Worm (Caenorhabditis elegans) whole organism, late embryonic: ENCODE measurements around the gene M28.10.

Source experiments
- F13H6.1 ChIP-seq: sonication (generic microtip); optimal IDR thresholded peaks from 2 replicates; lab custom pipeline; 2016; ENCODE audit warnings: missing genetic modification characterization, missing compliant biosample characterization
- K09A11.1 ChIP-seq: sonication (generic microtip); optimal IDR thresholded peaks from 2 replicates; lab custom pipeline; 2017; ENCODE audit warnings: antibody characterized with exemption, mild to moderate bottlenecking, missing genetic modification characterization, missing compliant biosample characterization; ENCODE audit not compliant: insufficient read depth
- T23F11.4 ChIP-seq: fragments of 200-800 bp; sonication (Bioruptor generic); optimal IDR thresholded peaks from 2 replicates; lab custom pipeline; 2018; ENCODE audit warnings: mild to moderate bottlenecking, missing genetic modification characterization, missing compliant biosample characterization
- ahr-1 ChIP-seq: sonication (generic microtip); optimal IDR thresholded peaks from 2 replicates; lab custom pipeline; 2016; ENCODE audit warnings: missing genetic modification characterization, missing compliant biosample characterization
- ceh-18 ChIP-seq: sonication (generic microtip); optimal IDR thresholded peaks from 2 replicates; lab custom pipeline; 2016; ENCODE audit warnings: missing genetic modification characterization, missing compliant biosample characterization
- ceh-2 ChIP-seq: sonication (generic microtip); optimal IDR thresholded peaks from 2 replicates; lab custom pipeline; 2016; ENCODE audit warnings: missing genotype, missing genetic modification characterization, missing compliant biosample characterization
- ceh-22 ChIP-seq: sonication (generic microtip); optimal IDR thresholded peaks from 2 replicates; lab custom pipeline; 2017; ENCODE audit warnings: missing biosample characterization, missing genetic modification characterization
- ceh-31 ChIP-seq: sonication (generic microtip); optimal IDR thresholded peaks from 2 replicates; lab custom pipeline; 2016; ENCODE audit warnings: missing genetic modification characterization, missing compliant biosample characterization
- ceh-34 ChIP-seq: sonication (generic microtip); optimal IDR thresholded peaks from 2 replicates; lab custom pipeline; 2016; ENCODE audit warnings: mild to moderate bottlenecking, missing genetic modification characterization, missing compliant biosample characterization
- ceh-45 ChIP-seq: fragments of 200-800 bp; sonication (Bioruptor generic); IDR thresholded peaks from 2 replicates; pipeline ENCODE4 v1.3.6; 2022; ENCODE audit warnings: missing genetic modification reagents, missing genetic modification characterization, missing compliant biosample characterization
- ceh-48 ChIP-seq: sonication (generic microtip); optimal IDR thresholded peaks from 2 replicates; lab custom pipeline; 2016; ENCODE audit warnings: missing genetic modification characterization, inconsistent platforms, missing compliant biosample characterization
- ceh-6 ChIP-seq: fragments of 200-800 bp; sonication (Bioruptor generic); optimal IDR thresholded peaks from 2 replicates; lab custom pipeline; 2018; ENCODE audit warnings: mild to moderate bottlenecking, missing genetic modification characterization, missing compliant biosample characterization
- che-1 ChIP-seq: sonication (generic microtip); optimal IDR thresholded peaks from 2 replicates; lab custom pipeline; 2016; ENCODE audit warnings: mild to moderate bottlenecking, missing genetic modification characterization, missing compliant biosample characterization
- dve-1 ChIP-seq: sonication (generic microtip); optimal IDR thresholded peaks from 2 replicates; lab custom pipeline; 2017; ENCODE audit warnings: antibody characterized with exemption, mild to moderate bottlenecking, missing genetic modification characterization, missing compliant biosample characterization
- elt-2 ChIP-seq: sonication (generic microtip); optimal IDR thresholded peaks from 2 replicates; lab custom pipeline; 2016; ENCODE audit warnings: missing genetic modification reagents, missing genetic modification characterization, missing compliant biosample characterization
- elt-4 ChIP-seq: sonication (generic microtip); optimal IDR thresholded peaks from 2 replicates; lab custom pipeline; 2016; ENCODE audit warnings: missing genetic modification characterization, missing compliant biosample characterization
- ets-4 ChIP-seq: sonication (generic microtip); optimal IDR thresholded peaks from 2 replicates; lab custom pipeline; 2016; ENCODE audit warnings: missing genetic modification characterization, missing compliant biosample characterization
- fkh-6 ChIP-seq: sonication (generic microtip); optimal IDR thresholded peaks from 2 replicates; lab custom pipeline; 2016; ENCODE audit warnings: missing genetic modification characterization, missing compliant biosample characterization
- gmeb-2 ChIP-seq: sonication (generic microtip); optimal IDR thresholded peaks from 2 replicates; lab custom pipeline; 2016; ENCODE audit warnings: missing genetic modification characterization, inconsistent platforms, missing compliant biosample characterization
- hlh-13 ChIP-seq: fragments of 200-800 bp; sonication (Bioruptor generic); optimal IDR thresholded peaks from 2 replicates; lab custom pipeline; 2018; ENCODE audit warnings: mild to moderate bottlenecking, missing genetic modification characterization, missing compliant biosample characterization
- hlh-30 ChIP-seq: sonication (generic microtip); optimal IDR thresholded peaks from 2 replicates; lab custom pipeline; 2017; ENCODE audit warnings: antibody characterized with exemption, missing genetic modification characterization, missing compliant biosample characterization; ENCODE audit not compliant: insufficient read depth
- hlh-6 ChIP-seq: sonication (generic microtip); optimal IDR thresholded peaks from 2 replicates; lab custom pipeline; 2016; ENCODE audit warnings: missing genotype, missing genetic modification characterization, missing compliant biosample characterization
- lim-6 ChIP-seq: sonication (generic microtip); optimal IDR thresholded peaks from 2 replicates; lab custom pipeline; 2016; ENCODE audit warnings: missing genetic modification characterization, missing compliant biosample characterization
- nfya-1 ChIP-seq: sonication (generic microtip); optimal IDR thresholded peaks from 2 replicates; lab custom pipeline; 2017; ENCODE audit warnings: missing genetic modification characterization, mild to moderate bottlenecking, missing compliant biosample characterization, antibody characterized with exemption, moderate library complexity
- nhr-11 ChIP-seq: fragments of 150-350 bp; optimal IDR thresholded peaks from 2 replicates; lab custom pipeline; 2014; ENCODE audit warnings: missing biosample characterization, missing genetic modification characterization
- nhr-232 ChIP-seq: sonication (generic microtip); optimal IDR thresholded peaks from 2 replicates; lab custom pipeline; 2016; ENCODE audit warnings: missing genetic modification characterization, missing compliant biosample characterization
- pat-9 ChIP-seq: fragments of 200-800 bp; sonication (Bioruptor generic); optimal IDR thresholded peaks from 2 replicates; lab custom pipeline; 2018; ENCODE audit warnings: mild to moderate bottlenecking, missing genetic modification characterization, moderate library complexity, missing compliant biosample characterization
- pax-1 ChIP-seq: fragments of 150-350 bp; optimal IDR thresholded peaks from 2 replicates; lab custom pipeline; 2014; ENCODE audit warnings: missing biosample characterization, missing genetic modification characterization
- pha-4 ChIP-seq: fragments of 150-350 bp; optimal IDR thresholded peaks from 2 replicates; lab custom pipeline; 2018; ENCODE audit warnings: missing biosample characterization, missing genetic modification reagents, missing genetic modification characterization
- pqm-1 ChIP-seq: sonication (generic microtip); optimal IDR thresholded peaks from 2 replicates; lab custom pipeline; 2016; ENCODE audit warnings: missing genetic modification characterization, missing compliant biosample characterization
- pros-1 ChIP-seq: fragments of 150-350 bp; optimal IDR thresholded peaks from 2 replicates; lab custom pipeline; 2014; ENCODE audit warnings: missing biosample characterization, missing genetic modification reagents, missing genetic modification characterization
- ref-2 ChIP-seq: sonication (generic microtip); optimal IDR thresholded peaks from 2 replicates; lab custom pipeline; 2016; ENCODE audit warnings: missing genetic modification characterization, missing compliant biosample characterization
- sdc-2 ChIP-seq: sonication (generic microtip); optimal IDR thresholded peaks from 2 replicates; lab custom pipeline; 2016; ENCODE audit warnings: missing genotype, missing genetic modification characterization, missing compliant biosample characterization
- sox-2 ChIP-seq: fragments of 200-800 bp; sonication (Bioruptor generic); IDR thresholded peaks from 2 replicates; pipeline ENCODE4 v1.3.6; 2022; ENCODE audit warnings: missing genetic modification reagents, missing genetic modification characterization, missing compliant biosample characterization
- sox-4 ChIP-seq: sonication (generic microtip); optimal IDR thresholded peaks from 2 replicates; lab custom pipeline; 2017; ENCODE audit warnings: mild to moderate bottlenecking, missing genetic modification characterization, inconsistent platforms, missing compliant biosample characterization
- syd-9 ChIP-seq: sonication (generic microtip); optimal IDR thresholded peaks from 2 replicates; lab custom pipeline; 2016; ENCODE audit warnings: mild to moderate bottlenecking, missing genetic modification characterization, moderate library complexity, missing compliant biosample characterization
- tbx-2 ChIP-seq: sonication (generic microtip); optimal IDR thresholded peaks from 2 replicates; lab custom pipeline; 2016; ENCODE audit warnings: missing genetic modification characterization, missing compliant biosample characterization
- tbx-7 ChIP-seq: sonication (generic microtip); optimal IDR thresholded peaks from 2 replicates; lab custom pipeline; 2016; ENCODE audit warnings: missing genotype, missing genetic modification characterization, missing compliant biosample characterization
- ttx-3 ChIP-seq: sonication (generic microtip); optimal IDR thresholded peaks from 2 replicates; lab custom pipeline; 2016; ENCODE audit warnings: missing genetic modification reagents, missing genetic modification characterization, missing compliant biosample characterization
- unc-3 ChIP-seq, 2 experiments: fragments of 200-800 bp in 1 of 2; sonication (Bioruptor generic) in 1 of 2; sonication (generic microtip) in 1 of 2; conservative IDR thresholded peaks in 1 of 2; optimal IDR thresholded peaks in 1 of 2; 2 replicates each; pipeline versions ENCODE4 v1.3.6 to Lab custom; 2016 to 2022; ENCODE audit warnings: missing compliant biosample characterization in 2 of 2, missing genetic modification characterization in 2 of 2, missing genetic modification reagents in 1 of 2
- unc-42 ChIP-seq: sonication (generic microtip); optimal IDR thresholded peaks from 2 replicates; lab custom pipeline; 2016; ENCODE audit warnings: missing genotype, missing genetic modification characterization, missing compliant biosample characterization

The M28.10 gene

ce11 chrII:10621965-10622364, 25.4 kb upstream of the M28.10 start, which contains the start of gene cutl-9 (continued):
- TF ChIP-seq ceh-45, result no peak

ce11 chrII:10627086-10627485, 20.2 kb upstream of the M28.10 start:
- TF ChIP-seq ceh-6 (GFP tag; lab: Kevin White, UChicago) (no peak), syd-9 (tag; lab: Kevin White, UChicago) (no peak), elt-2 (tag; lab: Kevin White, UChicago) (peak; percentile 37), nhr-11 (no peak)

- TF ChIP-seq sox-2 (GFP tag; lab: Robert Waterston, UW) (no peak), unc-3 (GFP tag; conservative IDR thresholded peaks at IDR 0.05; lab: Robert Waterston, UW) (no peak), unc-3 (tag; optimal IDR thresholded peaks at IDR 0.05; lab: Kevin White, UChicago) (no peak), nhr-11 (no peak), ahr-1 (tag; lab: Kevin White, UChicago) (no peak), ref-2 (no peak), hlh-30 (tag; lab: Kevin White, UChicago) (no peak), nhr-232 (tag; lab: Kevin White, UChicago) (no peak), ceh-34 (tag; lab: Kevin White, UChicago) (no peak), sdc-2 (tag; lab: Kevin White, UChicago) (no peak), syd-9 (tag; lab: Kevin White, UChicago) (no peak), gmeb-2 (no peak), pat-9 (tag; lab: Kevin White, UChicago) (no peak), ets-4 (no peak), nfya-1 (tag; lab: Kevin White, UChicago) (no peak), unc-42 (tag; lab: Kevin White, UChicago) (no peak), ceh-18 (tag; lab: Kevin White, UChicago) (no peak)
These were observed 19.4 kb upstream of the M28.10 start, which contains the start of gene M28.8 for ce11 chrII:10627963-10628362. Gene M28.8, plus strand, starts transcription at chrII:10628263.

- TF ChIP-seq pha-4 (tag; lab: Kevin White, UChicago), result no peak
- TF ChIP-seq sdc-2 (tag; lab: Kevin White, UChicago), result no peak
- no peak for TF ChIP-seq pqm-1 (tag; lab: Kevin White, UChicago)
- TF ChIP-seq ceh-48, result no peak
- no peak for TF ChIP-seq gmeb-2
- TF ChIP-seq T23F11.4, result no peak
- no peak for TF ChIP-seq elt-4 (tag; lab: Kevin White, UChicago)
- TF ChIP-seq ttx-3, result no peak
- TF ChIP-seq ceh-22, result no peak
- no peak for TF ChIP-seq ceh-31 (tag; lab: Kevin White, UChicago)
- no peak for TF ChIP-seq ahr-1 (tag; lab: Kevin White, UChicago)
- no peak for TF ChIP-seq sox-4 (tag; lab: Kevin White, UChicago)
- TF ChIP-seq lim-6, result no peak
- TF ChIP-seq tbx-7, result no peak
- TF ChIP-seq F13H6.1 (tag; lab: Kevin White, UChicago), result no peak
- TF ChIP-seq tbx-2 (tag; lab: Kevin White, UChicago), result no peak
- no peak for TF ChIP-seq hlh-30 (tag; lab: Kevin White, UChicago)
- TF ChIP-seq, all 69 proteins: peak for 0
These were observed 16.4 kb upstream of the M28.10 start for ce11 chrII:10630944-10631343.

DNA sequence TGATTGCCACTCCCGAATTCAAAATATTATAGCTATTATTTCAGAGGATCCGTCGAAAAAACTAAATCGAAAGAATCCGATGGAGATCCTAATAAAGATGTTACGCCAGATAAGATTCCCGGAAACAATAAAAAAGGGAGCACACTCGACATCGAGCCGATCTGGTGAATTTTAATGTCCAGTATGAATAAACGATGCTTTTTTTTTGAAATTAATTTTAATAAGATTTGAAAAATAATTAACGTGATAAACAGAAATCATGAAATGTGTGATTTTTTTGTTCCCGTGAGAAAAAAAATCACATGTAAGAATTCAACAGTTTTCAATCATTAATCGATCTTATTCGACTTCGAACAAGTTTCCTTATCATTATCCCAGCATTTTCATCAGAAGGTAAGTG, 8.2 kb upstream of the M28.10 start, which contains the start of gene M28.9:
TSS of gene M28.9 (plus strand) at position 301 of the 400 bp plus-strand sequence.
- no peak for TF ChIP-seq hlh-6 (tag; lab: Kevin White, UChicago)
- TF ChIP-seq ceh-48, result no peak
- TF ChIP-seq pros-1 (tag; lab: Kevin White, UChicago), result no peak
- TF ChIP-seq ceh-2 (tag; lab: Kevin White, UChicago), result no peak
- no peak for TF ChIP-seq ceh-45
- no peak for TF ChIP-seq pax-1 (tag; lab: Kevin White, UChicago)
- TF ChIP-seq syd-9 (tag; lab: Kevin White, UChicago), result no peak
- TF ChIP-seq K09A11.1 (tag; lab: Kevin White, UChicago), result no peak
- TF ChIP-seq fkh-6, result no peak
- no peak for TF ChIP-seq gmeb-2
- TF ChIP-seq tbx-2 (tag; lab: Kevin White, UChicago), result no peak
- TF ChIP-seq dve-1 (tag; lab: Kevin White, UChicago), result no peak
- TF ChIP-seq ttx-3, result no peak
- no peak for TF ChIP-seq unc-3 (GFP tag; conservative IDR thresholded peaks at IDR 0.05; lab: Robert Waterston, UW)
- TF ChIP-seq unc-3 (tag; optimal IDR thresholded peaks at IDR 0.05; lab: Kevin White, UChicago), result no peak
- TF ChIP-seq ceh-6 (GFP tag; lab: Kevin White, UChicago), result no peak
- TF ChIP-seq ahr-1 (tag; lab: Kevin White, UChicago), result no peak
- TF ChIP-seq sox-2 (GFP tag; lab: Robert Waterston, UW), result no peak
- TF ChIP-seq lim-6, result no peak
- TF ChIP-seq hlh-13 (GFP tag; lab: Kevin White, UChicago), result no peak
- no peak for TF ChIP-seq che-1 (tag; lab: Kevin White, UChicago)
- TF ChIP-seq, all 69 proteins: peak for 0
